Worm (Caenorhabditis elegans) whole organism, late embryonic: ENCODE results near the gene mrpl-36.

ENCODE experiments used
- C08G9.2 ChIP-seq: sonication (generic microtip); optimal IDR thresholded peaks from 2 replicates; lab custom pipeline; 2016; ENCODE audit warnings: mild to moderate bottlenecking, missing genetic modification characterization, moderate library complexity, missing compliant biosample characterization
- C38D4.7 ChIP-seq: fragments of 200-800 bp; sonication (Bioruptor generic); optimal IDR thresholded peaks from 2 replicates; lab custom pipeline; 2018; ENCODE audit warnings: mild to moderate bottlenecking, missing genetic modification characterization, moderate library complexity, missing compliant biosample characterization
- F13H6.1 ChIP-seq: sonication (generic microtip); optimal IDR thresholded peaks from 2 replicates; lab custom pipeline; 2016; ENCODE audit warnings: missing genetic modification characterization, missing compliant biosample characterization
- K02D7.2 ChIP-seq: sonication (generic microtip); optimal IDR thresholded peaks from 2 replicates; lab custom pipeline; 2017; ENCODE audit warnings: mild to moderate bottlenecking, missing genetic modification characterization, missing compliant biosample characterization
- ama-1 ChIP-seq: fragments of 150-350 bp; optimal IDR thresholded peaks from 2 replicates; lab custom pipeline; 2014
- ceh-14 ChIP-seq: sonication (generic microtip); optimal IDR thresholded peaks from 2 replicates; lab custom pipeline; 2016; ENCODE audit warnings: missing genotype, missing genetic modification characterization, missing compliant biosample characterization
- ceh-19 ChIP-seq: fragments of 200-800 bp; sonication (Bioruptor generic); optimal IDR thresholded peaks from 2 replicates; lab custom pipeline; 2018; ENCODE audit warnings: mild to moderate bottlenecking, missing genetic modification characterization, missing compliant biosample characterization
- ceh-2 ChIP-seq: sonication (generic microtip); optimal IDR thresholded peaks from 2 replicates; lab custom pipeline; 2016; ENCODE audit warnings: missing genotype, missing genetic modification characterization, missing compliant biosample characterization
- ceh-22 ChIP-seq: sonication (generic microtip); optimal IDR thresholded peaks from 2 replicates; lab custom pipeline; 2017; ENCODE audit warnings: missing biosample characterization, missing genetic modification characterization
- ceh-34 ChIP-seq: sonication (generic microtip); optimal IDR thresholded peaks from 2 replicates; lab custom pipeline; 2016; ENCODE audit warnings: mild to moderate bottlenecking, missing genetic modification characterization, missing compliant biosample characterization
- ceh-9 ChIP-seq: sonication (generic microtip); optimal IDR thresholded peaks from 2 replicates; lab custom pipeline; 2016; ENCODE audit warnings: mild to moderate bottlenecking, missing genetic modification characterization, inconsistent platforms, missing compliant biosample characterization
- dmd-4 ChIP-seq: sonication (generic microtip); optimal IDR thresholded peaks from 2 replicates; lab custom pipeline; 2016; ENCODE audit warnings: borderline replicate concordance, missing genetic modification characterization, missing compliant biosample characterization
- dve-1 ChIP-seq: sonication (generic microtip); optimal IDR thresholded peaks from 2 replicates; lab custom pipeline; 2017; ENCODE audit warnings: antibody characterized with exemption, mild to moderate bottlenecking, missing genetic modification characterization, missing compliant biosample characterization
- elt-2 ChIP-seq: sonication (generic microtip); optimal IDR thresholded peaks from 2 replicates; lab custom pipeline; 2016; ENCODE audit warnings: missing genetic modification reagents, missing genetic modification characterization, missing compliant biosample characterization
- elt-4 ChIP-seq: sonication (generic microtip); optimal IDR thresholded peaks from 2 replicates; lab custom pipeline; 2016; ENCODE audit warnings: missing genetic modification characterization, missing compliant biosample characterization
- ets-4 ChIP-seq: sonication (generic microtip); optimal IDR thresholded peaks from 2 replicates; lab custom pipeline; 2016; ENCODE audit warnings: missing genetic modification characterization, missing compliant biosample characterization
- fax-1 ChIP-seq: sonication (generic microtip); optimal IDR thresholded peaks from 2 replicates; lab custom pipeline; 2016; ENCODE audit warnings: missing genotype, missing genetic modification characterization, missing compliant biosample characterization
- fkh-10 ChIP-seq: fragments of 150-350 bp; optimal IDR thresholded peaks from 2 replicates; lab custom pipeline; 2014; ENCODE audit warnings: missing biosample characterization, missing genetic modification reagents, missing genetic modification characterization
- fkh-6 ChIP-seq: sonication (generic microtip); optimal IDR thresholded peaks from 2 replicates; lab custom pipeline; 2016; ENCODE audit warnings: missing genetic modification characterization, missing compliant biosample characterization
- gmeb-2 ChIP-seq: sonication (generic microtip); optimal IDR thresholded peaks from 2 replicates; lab custom pipeline; 2016; ENCODE audit warnings: missing genetic modification characterization, inconsistent platforms, missing compliant biosample characterization
- hlh-13 ChIP-seq: fragments of 200-800 bp; sonication (Bioruptor generic); optimal IDR thresholded peaks from 2 replicates; lab custom pipeline; 2018; ENCODE audit warnings: mild to moderate bottlenecking, missing genetic modification characterization, missing compliant biosample characterization
- hlh-15 ChIP-seq: sonication (generic microtip); optimal IDR thresholded peaks from 2 replicates; lab custom pipeline; 2016; ENCODE audit warnings: missing genetic modification characterization, missing compliant biosample characterization
- hlh-30 ChIP-seq: sonication (generic microtip); optimal IDR thresholded peaks from 2 replicates; lab custom pipeline; 2017; ENCODE audit warnings: antibody characterized with exemption, missing genetic modification characterization, missing compliant biosample characterization; ENCODE audit not compliant: insufficient read depth
- hlh-6 ChIP-seq: sonication (generic microtip); optimal IDR thresholded peaks from 2 replicates; lab custom pipeline; 2016; ENCODE audit warnings: missing genotype, missing genetic modification characterization, missing compliant biosample characterization
- hlh-8 ChIP-seq: sonication (generic microtip); optimal IDR thresholded peaks from 2 replicates; lab custom pipeline; 2016; ENCODE audit warnings: missing genotype, missing genetic modification characterization, missing compliant biosample characterization
- lin-11 ChIP-seq: fragments of 200-800 bp; sonication (Bioruptor generic); optimal IDR thresholded peaks from 2 replicates; lab custom pipeline; 2018; ENCODE audit warnings: mild to moderate bottlenecking, missing genetic modification characterization, missing compliant biosample characterization
- nfya-1 ChIP-seq: sonication (generic microtip); optimal IDR thresholded peaks from 2 replicates; lab custom pipeline; 2017; ENCODE audit warnings: missing genetic modification characterization, mild to moderate bottlenecking, missing compliant biosample characterization, antibody characterized with exemption, moderate library complexity
- nhr-232 ChIP-seq: sonication (generic microtip); optimal IDR thresholded peaks from 2 replicates; lab custom pipeline; 2016; ENCODE audit warnings: missing genetic modification characterization, missing compliant biosample characterization
- npax-4 ChIP-seq: sonication (generic microtip); optimal IDR thresholded peaks from 2 replicates; lab custom pipeline; 2016; ENCODE audit warnings: missing genetic modification characterization, missing compliant biosample characterization
- odd-2 ChIP-seq: sonication (generic microtip); optimal IDR thresholded peaks from 2 replicates; lab custom pipeline; 2017; ENCODE audit warnings: antibody characterized with exemption, mild to moderate bottlenecking, missing genetic modification characterization, missing compliant biosample characterization
- pag-3 ChIP-seq: sonication (generic microtip); optimal IDR thresholded peaks from 2 replicates; lab custom pipeline; 2016; ENCODE audit warnings: missing compliant biosample characterization, missing genetic modification characterization, borderline replicate concordance
- pha-2 ChIP-seq: sonication (generic microtip); optimal IDR thresholded peaks from 2 replicates; lab custom pipeline; 2017; ENCODE audit warnings: mild to moderate bottlenecking, missing genetic modification characterization, missing compliant biosample characterization
- pha-4 ChIP-seq: fragments of 150-350 bp; optimal IDR thresholded peaks from 2 replicates; lab custom pipeline; 2018; ENCODE audit warnings: missing biosample characterization, missing genetic modification reagents, missing genetic modification characterization
- pqm-1 ChIP-seq: sonication (generic microtip); optimal IDR thresholded peaks from 2 replicates; lab custom pipeline; 2016; ENCODE audit warnings: missing genetic modification characterization, missing compliant biosample characterization
- pros-1 ChIP-seq: fragments of 150-350 bp; optimal IDR thresholded peaks from 2 replicates; lab custom pipeline; 2014; ENCODE audit warnings: missing biosample characterization, missing genetic modification reagents, missing genetic modification characterization
- ref-2 ChIP-seq: sonication (generic microtip); optimal IDR thresholded peaks from 2 replicates; lab custom pipeline; 2016; ENCODE audit warnings: missing genetic modification characterization, missing compliant biosample characterization
- rnt-1 ChIP-seq: sonication (generic microtip); optimal IDR thresholded peaks from 2 replicates; lab custom pipeline; 2016; ENCODE audit warnings: missing genetic modification characterization, missing compliant biosample characterization
- sdc-2 ChIP-seq: sonication (generic microtip); optimal IDR thresholded peaks from 2 replicates; lab custom pipeline; 2016; ENCODE audit warnings: missing genotype, missing genetic modification characterization, missing compliant biosample characterization
- sox-4 ChIP-seq: sonication (generic microtip); optimal IDR thresholded peaks from 2 replicates; lab custom pipeline; 2017; ENCODE audit warnings: mild to moderate bottlenecking, missing genetic modification characterization, inconsistent platforms, missing compliant biosample characterization
- syd-9 ChIP-seq: sonication (generic microtip); optimal IDR thresholded peaks from 2 replicates; lab custom pipeline; 2016; ENCODE audit warnings: mild to moderate bottlenecking, missing genetic modification characterization, moderate library complexity, missing compliant biosample characterization
- tbx-2 ChIP-seq: sonication (generic microtip); optimal IDR thresholded peaks from 2 replicates; lab custom pipeline; 2016; ENCODE audit warnings: missing genetic modification characterization, missing compliant biosample characterization
- unc-3 ChIP-seq, 2 experiments: fragments of 200-800 bp in 1 of 2; sonication (Bioruptor generic) in 1 of 2; sonication (generic microtip) in 1 of 2; conservative IDR thresholded peaks in 1 of 2; optimal IDR thresholded peaks in 1 of 2; 2 replicates each; pipeline versions ENCODE4 v1.3.6 to Lab custom; 2016 to 2022; ENCODE audit warnings: missing compliant biosample characterization in 2 of 2, missing genetic modification characterization in 2 of 2, missing genetic modification reagents in 1 of 2
- unc-42 ChIP-seq: sonication (generic microtip); optimal IDR thresholded peaks from 2 replicates; lab custom pipeline; 2016; ENCODE audit warnings: missing genotype, missing genetic modification characterization, missing compliant biosample characterization
- unc-55 ChIP-seq: sonication (generic microtip); optimal IDR thresholded peaks from 2 replicates; lab custom pipeline; 2017; ENCODE audit warnings: missing biosample characterization, missing genetic modification reagents, missing genetic modification characterization
- unc-86 ChIP-seq: sonication (generic microtip); optimal IDR thresholded peaks from 2 replicates; lab custom pipeline; 2016; ENCODE audit warnings: missing genetic modification characterization, missing compliant biosample characterization
- zip-5 ChIP-seq: sonication (generic microtip); optimal IDR thresholded peaks from 2 replicates; lab custom pipeline; 2016; ENCODE audit warnings: missing genetic modification characterization, missing compliant biosample characterization
- ztf-16 ChIP-seq: sonication (generic microtip); optimal IDR thresholded peaks from 2 replicates; lab custom pipeline; 2017; ENCODE audit warnings: missing genetic modification characterization, missing compliant biosample characterization

Gene mrpl-36

DNA sequence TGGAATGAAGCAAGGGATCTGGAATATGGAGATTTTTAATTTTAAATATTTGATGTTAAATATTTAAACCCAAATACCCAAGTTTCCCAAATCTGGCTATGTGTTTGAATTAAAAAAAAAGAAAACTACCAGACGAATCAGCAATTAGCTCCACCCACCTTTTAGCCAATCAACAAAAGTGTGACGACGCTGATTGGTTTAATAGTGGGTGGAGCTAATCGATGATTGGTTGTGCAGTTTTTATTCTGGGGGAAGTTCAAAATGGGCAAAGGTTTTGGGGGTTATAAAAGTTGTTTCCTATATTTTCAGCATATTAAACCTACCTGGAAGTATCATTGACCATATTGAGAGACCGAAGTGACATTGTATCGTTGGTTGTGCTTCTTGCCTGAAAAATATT lies 26.6 kb upstream of the mrpl-36 start:
- TF ChIP-seq nfya-1 (peak; percentile 57), odd-2 (tag; lab: Kevin White, UChicago) (no peak), pha-2 (no peak)

DNA sequence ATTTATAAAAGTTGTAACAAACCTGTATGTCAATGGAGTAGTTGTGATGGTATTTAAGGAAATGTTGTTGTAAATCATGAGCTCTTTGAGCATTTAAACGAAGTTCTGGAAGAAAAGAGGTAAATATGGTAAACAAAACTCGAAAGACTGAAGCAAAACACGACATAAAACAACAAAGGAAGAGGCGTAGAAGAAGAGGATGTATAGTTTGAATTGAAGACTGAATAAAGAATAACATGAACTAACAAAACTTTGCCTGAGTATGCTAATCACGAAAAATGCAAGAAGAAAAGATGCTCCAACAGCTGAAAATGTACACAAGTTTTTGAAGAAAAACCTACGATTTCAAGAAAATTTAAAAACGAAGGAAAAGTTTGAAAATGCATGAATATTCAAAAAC lies 23.1 kb upstream of the mrpl-36 start, which contains the start of gene ZK757.1:
ZK757.1 (minus strand) TSS at position 101 of the 400 bp plus-strand sequence.
- TF ChIP-seq hlh-15 (tag; lab: Kevin White, UChicago) (no peak), ceh-2 (tag; lab: Kevin White, UChicago) (no peak), dmd-4 (no peak), fkh-10 (GFP tag; lab: Kevin White, UChicago) (no peak), nhr-232 (tag; lab: Kevin White, UChicago) (no peak), C38D4.7 (GFP tag; lab: Kevin White, UChicago) (no peak), hlh-6 (tag; lab: Kevin White, UChicago) (no peak), elt-4 (tag; lab: Kevin White, UChicago) (no peak), ceh-22 (tag; lab: Kevin White, UChicago) (no peak), npax-4 (tag; lab: Kevin White, UChicago) (no peak), pros-1 (tag; lab: Kevin White, UChicago) (no peak), pha-4 (tag; lab: Kevin White, UChicago) (no peak), hlh-30 (tag; lab: Kevin White, UChicago) (no peak), K02D7.2 (tag; lab: Kevin White, UChicago) (no peak)

DNA sequence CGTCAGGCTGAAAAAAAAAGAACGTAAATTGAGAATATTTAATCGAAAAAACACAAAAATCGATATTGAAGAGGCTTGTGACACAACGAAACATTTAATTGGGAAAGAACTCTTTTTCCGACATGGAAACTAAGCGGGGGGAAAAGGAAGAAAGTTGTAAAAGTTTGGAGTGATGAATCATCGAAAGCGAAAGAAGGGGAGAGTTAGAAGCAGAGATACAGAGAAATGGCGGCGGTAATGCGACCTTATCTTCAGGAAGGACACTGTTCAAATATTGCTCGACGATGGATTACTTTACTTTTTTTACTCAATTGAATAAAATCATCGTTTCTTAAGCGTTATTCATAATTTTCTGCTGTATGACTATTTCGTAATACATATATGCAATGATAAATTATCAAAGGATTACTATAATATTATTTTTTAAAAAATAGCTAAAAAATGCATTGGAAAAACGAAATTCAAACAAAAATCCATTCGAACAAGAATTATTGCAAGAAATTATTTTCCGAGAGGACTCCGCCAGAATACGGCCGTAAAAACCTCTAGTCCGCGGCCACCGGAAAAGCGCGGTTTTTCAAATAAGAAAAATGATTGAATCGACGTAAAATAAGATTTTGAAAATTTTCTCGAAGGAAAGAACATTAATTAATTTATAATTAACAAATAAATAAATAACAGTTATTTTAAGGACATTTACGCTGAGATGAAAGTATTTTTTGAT lies 20.0 kb upstream of the mrpl-36 start, which contains the start of gene dhhc-4:
dhhc-4 (minus strand) TSS at position 13 of the 724 bp plus-strand sequence.
- TF ChIP-seq nfya-1 (peak; percentile 0), F13H6.1 (tag; lab: Kevin White, UChicago) (no peak), ref-2 (peak; percentile 9), sdc-2 (no peak), odd-2 (tag; lab: Kevin White, UChicago) (no peak), sox-4 (tag; lab: Kevin White, UChicago) (no peak), hlh-6 (tag; lab: Kevin White, UChicago) (peak; percentile 13), ama-1 (lab: Kevin White, UChicago) (no peak), nhr-232 (tag; lab: Kevin White, UChicago) (no peak), dve-1 (tag; lab: Kevin White, UChicago) (no peak), syd-9 (tag; lab: Kevin White, UChicago) (no peak), pha-2 (peak; percentile 11), lin-11 (no peak), elt-2 (tag; lab: Kevin White, UChicago) (peak; percentile 79), unc-55 (peak; percentile 3), C08G9.2 (peak; percentile 92), ceh-19 (GFP tag; lab: Kevin White, UChicago) (no peak), fax-1 (tag; lab: Kevin White, UChicago) (peak; percentile 23), pqm-1 (tag; lab: Kevin White, UChicago) (no peak), unc-3 (GFP tag; conservative IDR thresholded peaks at IDR 0.05; lab: Robert Waterston, UW) (no peak), unc-3 (tag; optimal IDR thresholded peaks at IDR 0.05; lab: Kevin White, UChicago) (no peak), ets-4 (tag; lab: Kevin White, UChicago) (peak; percentile 91), fkh-6 (tag; lab: Kevin White, UChicago) (no peak), zip-5 (tag; lab: Kevin White, UChicago) (peak; percentile 70), hlh-8 (tag; lab: Kevin White, UChicago) (peak; percentile 81), hlh-13 (no peak), unc-42 (tag; lab: Kevin White, UChicago) (no peak), ceh-9 (tag; lab: Kevin White, UChicago) (no peak), ceh-2 (tag; lab: Kevin White, UChicago) (peak; percentile 91), tbx-2 (tag; lab: Kevin White, UChicago) (peak; percentile 81), rnt-1 (tag; lab: Kevin White, UChicago) (peak; percentile 10), ztf-16 (tag; lab: Kevin White, UChicago) (no peak), pag-3 (no peak), ceh-14 (peak; percentile 74), gmeb-2 (tag; lab: Kevin White, UChicago) (peak; percentile 8), K02D7.2 (tag; lab: Kevin White, UChicago) (no peak), unc-86 (peak; percentile 58), ceh-34 (peak; percentile 19)
